Fruit fly (Drosophila melanogaster) whole organism, embryonic: ENCODE measurements around the gene unk.

Experiments
- Asciz ChIP-seq: fragments of 200-800 bp; sonication (Bioruptor generic); optimal IDR thresholded peaks from 2 replicates; lab custom pipeline; 2017; ENCODE audit warnings: missing biosample characterization, mild to moderate bottlenecking, missing genetic modification characterization, missing genetic modification reagents
- CG11504 ChIP-seq: fragments of 200-800 bp; sonication (Bioruptor generic); optimal IDR thresholded peaks from 3 replicates; lab custom pipeline; 2019; ENCODE audit warnings: missing biosample characterization, mild to moderate bottlenecking, missing genetic modification characterization, moderate library complexity
- CG11696 ChIP-seq: fragments of 200-800 bp; sonication (Bioruptor generic); IDR thresholded peaks from 2 replicates; pipeline ENCODE4 v1.3.6; 2022; ENCODE audit warnings: missing biosample characterization, missing genetic modification characterization
- CG12744 ChIP-seq: fragments of 200-800 bp; sonication (Bioruptor generic); optimal IDR thresholded peaks from 2 replicates; lab custom pipeline; 2016; ENCODE audit warnings: missing biosample characterization, missing genetic modification characterization
- CG14014 ChIP-seq: fragments of 200-800 bp; sonication (Bioruptor generic); IDR thresholded peaks from 2 replicates; pipeline ENCODE4 v1.3.6; 2022; ENCODE audit warnings: missing biosample characterization, missing genetic modification characterization
- CG14050 ChIP-seq: fragments of 200-800 bp; sonication (Bioruptor generic); IDR thresholded peaks from 3 replicates; pipeline ENCODE4 v1.3.6; 2022; ENCODE audit warnings: missing biosample characterization, missing genetic modification characterization
- CG14667 ChIP-seq: fragments of 200-800 bp; sonication (Bioruptor generic); IDR thresholded peaks from 2 replicates; pipeline ENCODE4 v1.3.6; 2022; ENCODE audit warnings: missing biosample characterization, missing genetic modification characterization
- CG14710 ChIP-seq: fragments of 200-800 bp; sonication (Bioruptor generic); optimal IDR thresholded peaks from 3 replicates; lab custom pipeline; 2019; ENCODE audit warnings: missing biosample characterization, mild to moderate bottlenecking, missing genetic modification characterization, moderate library complexity
- CG16813 ChIP-seq: fragments of 200-800 bp; sonication (Bioruptor generic); IDR thresholded peaks from 3 replicates; pipeline ENCODE4 v1.3.6; 2022; ENCODE audit warnings: missing biosample characterization, missing genetic modification characterization; ENCODE audit not compliant: partially characterized antibody
- CG18262 ChIP-seq: fragments of 200-800 bp; optimal IDR thresholded peaks from 3 replicates; lab custom pipeline; 2019; ENCODE audit warnings: missing biosample characterization, mild to moderate bottlenecking, missing genetic modification characterization, moderate library complexity
- CG1832 ChIP-seq: fragments of 200-800 bp; sonication (Bioruptor generic); optimal IDR thresholded peaks from 2 replicates; lab custom pipeline; 2017; ENCODE audit warnings: missing biosample characterization, mild to moderate bottlenecking, missing genetic modification characterization, inconsistent platforms
- CG30431 ChIP-seq: fragments of 200-800 bp; sonication (Bioruptor generic); optimal IDR thresholded peaks from 2 replicates; lab custom pipeline; 2017; ENCODE audit warnings: missing biosample characterization, missing genetic modification characterization
- CG3726 ChIP-seq: fragments of 200-800 bp; sonication (Bioruptor generic); IDR thresholded peaks from 3 replicates; pipeline ENCODE4, ENCODE4 v1.3.6; 2022; ENCODE audit warnings: missing biosample characterization, missing genetic modification characterization
- CG4424 ChIP-seq: fragments of 200-800 bp; sonication (Bioruptor generic); optimal IDR thresholded peaks from 3 replicates; lab custom pipeline; 2016; ENCODE audit warnings: missing biosample characterization, missing genetic modification characterization
- CG6765 ChIP-seq: fragments of 200-800 bp; sonication (Bioruptor generic); optimal IDR thresholded peaks from 3 replicates; lab custom pipeline; 2017; ENCODE audit warnings: missing biosample characterization, mild to moderate bottlenecking, missing genetic modification characterization
- CG6791 ChIP-seq: fragments of 200-800 bp; sonication (Bioruptor generic); IDR thresholded peaks from 3 replicates; pipeline ENCODE4 v1.3.6; 2022; ENCODE audit warnings: missing biosample characterization, missing genetic modification characterization; ENCODE audit not compliant: partially characterized antibody
- CG6813 ChIP-seq: fragments of 200-800 bp; sonication (Bioruptor generic); optimal IDR thresholded peaks from 2 replicates; lab custom pipeline; 2017; ENCODE audit warnings: missing biosample characterization, missing genetic modification characterization, mild to moderate bottlenecking, moderate library complexity, missing genetic modification reagents
- CG7357 ChIP-seq: fragments of 200-800 bp; sonication (Bioruptor generic); IDR thresholded peaks from 3 replicates; pipeline ENCODE4 v1.3.6; 2022; ENCODE audit warnings: missing biosample characterization, missing genetic modification characterization
- CG7372 ChIP-seq: fragments of 200-800 bp; sonication (Bioruptor generic); IDR thresholded peaks from 2 replicates; pipeline ENCODE4 v1.3.6; 2022; ENCODE audit warnings: missing biosample characterization, missing genetic modification characterization
- CG7556 ChIP-seq: fragments of 200-800 bp; sonication (Bioruptor generic); optimal IDR thresholded peaks from 2 replicates; lab custom pipeline; 2017; ENCODE audit warnings: missing biosample characterization, mild to moderate bottlenecking, missing genetic modification characterization
- CG9932 ChIP-seq: fragments of 200-800 bp; sonication (Bioruptor generic); IDR thresholded peaks from 2 replicates; pipeline ENCODE4 v1.3.6; 2022; ENCODE audit warnings: missing biosample characterization, missing genetic modification characterization
- CoRest ChIP-seq: fragments of 200-800 bp; sonication (Bioruptor generic); optimal IDR thresholded peaks from 3 replicates; lab custom pipeline; 2018; ENCODE audit warnings: missing biosample characterization, mild to moderate bottlenecking, missing genetic modification characterization, moderate library complexity
- Doc3 ChIP-seq: fragments of 200-800 bp; sonication (Bioruptor generic); IDR thresholded peaks from 3 replicates; pipeline ENCODE4 v1.3.6; 2022; ENCODE audit warnings: missing biosample characterization, missing genetic modification characterization; ENCODE audit not compliant: partially characterized antibody
- E2f2 ChIP-seq: fragments of 200-800 bp; sonication (Bioruptor generic); IDR thresholded peaks from 2 replicates; pipeline ENCODE4 v1.3.6; 2022; ENCODE audit warnings: missing biosample characterization, missing genetic modification characterization
- Gug ChIP-seq: fragments of 200-800 bp; sonication (Bioruptor generic); IDR thresholded peaks from 4 replicates; pipeline ENCODE4 v1.3.6; 2022; ENCODE audit warnings: missing biosample characterization, missing genetic modification characterization
- HLH4C ChIP-seq: fragments of 200-800 bp; sonication (Bioruptor generic); IDR thresholded peaks from 3 replicates; pipeline ENCODE4 v1.3.6; 2022; ENCODE audit warnings: missing biosample characterization, missing genetic modification characterization; ENCODE audit not compliant: partially characterized antibody
- HmgD ChIP-seq: fragments of 200-800 bp; sonication (Bioruptor generic); optimal IDR thresholded peaks from 3 replicates; lab custom pipeline; 2016; ENCODE audit warnings: missing biosample characterization, missing genetic modification characterization
- Hr39 ChIP-seq: fragments of >200 bp; optimal IDR thresholded peaks from 2 replicates; lab custom pipeline; 2017
- Jarid2 ChIP-seq: fragments of 200-800 bp; sonication (Bioruptor generic); optimal IDR thresholded peaks from 3 replicates; lab custom pipeline; 2017; ENCODE audit warnings: mild to moderate bottlenecking, missing biosample characterization, missing genetic modification reagents, missing genetic modification characterization
- MBD-R2 ChIP-seq: fragments of 200-800 bp; sonication (Bioruptor generic); IDR thresholded peaks from 2 replicates; pipeline ENCODE4 v1.3.6; 2022; ENCODE audit warnings: missing biosample characterization, missing genetic modification characterization
- Mrtf ChIP-seq: fragments of 200-800 bp; sonication (Bioruptor generic); IDR thresholded peaks from 3 replicates; pipeline ENCODE4 v1.3.6; 2022; ENCODE audit warnings: missing biosample characterization, missing genetic modification characterization
- Opbp ChIP-seq: fragments of 200-800 bp; sonication (Bioruptor generic); IDR thresholded peaks from 3 replicates; pipeline ENCODE4 v1.3.6; 2022; ENCODE audit warnings: missing biosample characterization, missing genetic modification characterization; ENCODE audit not compliant: partially characterized antibody
- Pdp1 ChIP-seq, 2 experiments: fragments of 200-800 bp; sonication (Bioruptor generic); optimal IDR thresholded peaks; 3 replicates each; lab custom pipeline; 2016; ENCODE audit warnings: missing biosample characterization in 2 of 2, missing genetic modification characterization in 2 of 2, mild to moderate bottlenecking in 1 of 2, moderate library complexity in 1 of 2
- Spps ChIP-seq: fragments of 200-800 bp; sonication (Bioruptor generic); optimal IDR thresholded peaks from 2 replicates; lab custom pipeline; 2018; ENCODE audit warnings: missing biosample characterization, mild to moderate bottlenecking, missing genetic modification characterization
- Sry-β ChIP-seq: fragments of 200-800 bp; sonication (Bioruptor generic); optimal IDR thresholded peaks from 2 replicates; lab custom pipeline; 2018; ENCODE audit warnings: missing biosample characterization, mild to moderate bottlenecking, missing genetic modification characterization, moderate library complexity
- Trl ChIP-seq, 3 experiments: fragments of >200 bp in 2 of 3; fragments of 200-800 bp in 1 of 3; sonication (Bioruptor generic) in 1 of 3; optimal IDR thresholded peaks; 2 replicates in 1 of 3; 3 replicates in 2 of 3; lab custom pipeline; 2016 to 2017; ENCODE audit warnings: missing biosample characterization in 1 of 3, missing genetic modification characterization in 1 of 3
- bsh ChIP-seq, 2 experiments: fragments of 200-800 bp; sonication (Bioruptor generic); optimal IDR thresholded peaks; 2 replicates each; lab custom pipeline; 2017 to 2018; ENCODE audit warnings: mild to moderate bottlenecking in 2 of 2, missing biosample characterization in 2 of 2, missing genetic modification characterization in 2 of 2, moderate library complexity in 1 of 2
- chn ChIP-seq: fragments of 200-800 bp; sonication (Bioruptor generic); optimal IDR thresholded peaks from 2 replicates; lab custom pipeline; 2016; ENCODE audit warnings: missing biosample characterization, missing genetic modification characterization
- crp ChIP-seq, 2 experiments: fragments of 200-800 bp; sonication (Bioruptor generic); optimal IDR thresholded peaks; 2 replicates in 1 of 2; 3 replicates in 1 of 2; lab custom pipeline; 2017; ENCODE audit warnings: missing biosample characterization in 2 of 2, missing genetic modification characterization in 2 of 2, mild to moderate bottlenecking in 1 of 2, moderate library complexity in 1 of 2
- cwo ChIP-seq: fragments of 200-800 bp; sonication (Bioruptor generic); optimal IDR thresholded peaks from 3 replicates; lab custom pipeline; 2017; ENCODE audit warnings: missing biosample characterization, missing genetic modification characterization, mild to moderate bottlenecking, moderate library complexity, missing genetic modification reagents
- dan ChIP-seq: fragments of 200-800 bp; sonication (Bioruptor generic); IDR thresholded peaks from 2 replicates; pipeline ENCODE4 v1.3.6; 2022; ENCODE audit warnings: missing biosample characterization, missing genetic modification characterization
- gcm ChIP-seq: fragments of 200-800 bp; sonication (Bioruptor generic); optimal IDR thresholded peaks from 2 replicates; lab custom pipeline; 2019; ENCODE audit warnings: missing biosample characterization, mild to moderate bottlenecking, missing genetic modification characterization, moderate library complexity
- gsb ChIP-seq: fragments of 200-800 bp; sonication (Bioruptor generic); IDR thresholded peaks from 2 replicates; pipeline ENCODE4 v1.3.6; 2022; ENCODE audit warnings: missing biosample characterization, missing genetic modification characterization
- lab ChIP-seq: fragments of 200-800 bp; sonication (Bioruptor generic); optimal IDR thresholded peaks from 3 replicates; lab custom pipeline; 2017; ENCODE audit warnings: missing biosample characterization, missing genetic modification characterization, mild to moderate bottlenecking, moderate library complexity, missing genetic modification reagents
- salm ChIP-seq: fragments of 200-800 bp; sonication (Bioruptor generic); optimal IDR thresholded peaks from 2 replicates; lab custom pipeline; 2018; ENCODE audit warnings: missing biosample characterization, mild to moderate bottlenecking, missing genetic modification characterization
- vvl ChIP-seq: fragments of 200-800 bp; sonication (Bioruptor generic); IDR thresholded peaks from 2 replicates; pipeline ENCODE4 v1.3.6; 2022; ENCODE audit warnings: missing biosample characterization, missing genetic modification characterization
- wek ChIP-seq: fragments of 200-800 bp; sonication (Bioruptor generic); optimal IDR thresholded peaks from 3 replicates; lab custom pipeline; 2018; ENCODE audit warnings: missing biosample characterization, mild to moderate bottlenecking, missing genetic modification characterization, moderate library complexity
- zfh2 ChIP-seq: fragments of 200-800 bp; sonication (Bioruptor generic); optimal IDR thresholded peaks from 2 replicates; lab custom pipeline; 2016; ENCODE audit warnings: missing biosample characterization, missing genetic modification characterization

unk gene

dm6 chr3R:23112680-23113362, 44.8 kb downstream of the unk start, which contains the start of gene Cow (continued):
- TF ChIP-seq Doc3 (GFP tag; lab: Robert Waterston, UW): no peak
- TF ChIP-seq E2f2: peak; percentile 50; the same call in 1 of the 2 replicates
- TF ChIP-seq CG9932 (GFP tag; lab: Robert Waterston, UW): peak; percentile 70
- TF ChIP-seq salm (tag; lab: Kevin White, UChicago): no peak
- 0 out of 3 replicates have a peak, but pooled peaks have one; percentile 50 for TF ChIP-seq CG3726 (GFP tag; lab: Robert Waterston, UW)
- no peak for TF ChIP-seq Spps (tag; lab: Kevin White, UChicago)
- TF ChIP-seq cwo (GFP tag; lab: Kevin White, UChicago): peak; percentile 72
- TF ChIP-seq Asciz: peak; percentile 42
- TF ChIP-seq Trl (optimal IDR thresholded peaks at IDR 0.05; lab: Kevin White, UChicago): peak in 1 of 2 experiments; percentile 56
- TF ChIP-seq Trl (GFP tag; optimal IDR thresholded peaks at IDR 0.05; lab: Kevin White, UChicago): peak; percentile 49
- peak; percentile 70 for TF ChIP-seq CG7372 (GFP tag; lab: Robert Waterston, UW)
- TF ChIP-seq CG7556 (GFP tag; lab: Kevin White, UChicago): peak; percentile 85
- peak; percentile 54 for TF ChIP-seq CoRest (tag; lab: Kevin White, UChicago)
- TF ChIP-seq CG14667: peak; percentile 51; the same call in 1 of the 2 replicates
- no peak for TF ChIP-seq Opbp (GFP tag; lab: Robert Waterston, UW)
- peak; percentile 30; the same call in 1 of the 4 replicates for TF ChIP-seq Gug (GFP tag; lab: Robert Waterston, UW)
- TF ChIP-seq wek: no peak
- TF ChIP-seq vvl (GFP tag; lab: Robert Waterston, UW): peak; percentile 77
- no peak for TF ChIP-seq Sry-β (GFP tag; lab: Kevin White, UChicago)
- no peak for TF ChIP-seq CG12744 (GFP tag; lab: Kevin White, UChicago)
- no peak for TF ChIP-seq Hr39
- peak; percentile 50 for TF ChIP-seq zfh2 (GFP tag; lab: Kevin White, UChicago)
- TF ChIP-seq Mrtf (GFP tag; lab: Robert Waterston, UW): no peak
- peak; percentile 74 for TF ChIP-seq CG11504 (tag; lab: Kevin White, UChicago)
- TF ChIP-seq gsb: no peak
- peak; percentile 43 to 48 for TF ChIP-seq Pdp1 (GFP tag; optimal IDR thresholded peaks at IDR 0.05; lab: Kevin White, UChicago)
- TF ChIP-seq CG1832 (GFP tag; lab: Kevin White, UChicago): no peak
- no peak for TF ChIP-seq CG16813 (GFP tag; lab: Robert Waterston, UW)
- TF ChIP-seq CG7357 (GFP tag; lab: Robert Waterston, UW): no peak
- TF ChIP-seq CG11696: no peak
- TF ChIP-seq MBD-R2 (GFP tag; lab: Robert Waterston, UW): peak; percentile 39; the same call in 1 of the 2 replicates
- TF ChIP-seq CG14710: no peak
- TF ChIP-seq CG18262 (tag; lab: Kevin White, UChicago): peak; percentile 31
- no peak for TF ChIP-seq HmgD (GFP tag; lab: Kevin White, UChicago)
- TF ChIP-seq CG6765 (GFP tag; lab: Kevin White, UChicago): peak; percentile 32
- no peak for TF ChIP-seq HLH4C
- peak; percentile 48; the same call in 1 of the 3 replicates for TF ChIP-seq CG14050
- TF ChIP-seq gcm: no peak
- no peak for TF ChIP-seq chn
- peak; percentile 90 for TF ChIP-seq lab (GFP tag; lab: Kevin White, UChicago)
- TF ChIP-seq CG14014 (GFP tag; lab: Robert Waterston, UW): peak; percentile 82
- no peak for TF ChIP-seq CG30431 (GFP tag; lab: Kevin White, UChicago)
- peak; percentile 6 for TF ChIP-seq Jarid2 (GFP tag; lab: Kevin White, UChicago)
- TF ChIP-seq bsh (GFP tag; optimal IDR thresholded peaks at IDR 0.05; lab: Kevin White, UChicago): no peak
- no peak for TF ChIP-seq crp (GFP tag; optimal IDR thresholded peaks at IDR 0.05; lab: Kevin White, UChicago)
- TF ChIP-seq CG6813 (GFP tag; lab: Kevin White, UChicago): peak; percentile 57
- TF ChIP-seq CG4424: no peak
- TF ChIP-seq CG6791: no peak
- no peak for TF ChIP-seq dan (GFP tag; lab: Robert Waterston, UW)
